Worm (Caenorhabditis elegans): ENCODE measurements around the gene R102.2.
A peak's percentile ranks its signal among the peaks of the same experiment; 100 is the strongest.

Gene R102.2

ce11 chrIV:10734527-10735436, 47.4 kb downstream of the R102.2 start, which contains the start of the genes orc-5 and cyb-1 (continued):
- TF ChIP-seq dmd-9 (GFP tag; IDR thresholded peaks at IDR 0.05) (no peak), ceh-32 (tag; optimal IDR thresholded peaks at IDR 0.05; ENCODE audit: poor library complexity) (no peak), ceh-28 (tag; optimal IDR thresholded peaks at IDR 0.05) (no peak), snpc-4 (tag; optimal IDR thresholded peaks at IDR 0.05) (no peak), nhr-25 (tag; optimal IDR thresholded peaks at IDR 0.05; ENCODE audit: borderline replicate concordance, insufficient read depth) (no peak), zag-1 (tag; optimal IDR thresholded peaks at IDR 0.05) (no peak), dmd-6 (GFP tag; IDR thresholded peaks at IDR 0.05) (peak; percentile 22; the same call in 1 of the 2 replicates), sdz-12 (GFP tag; optimal IDR thresholded peaks at IDR 0.05) (no peak), R02D3.7 (tag; optimal IDR thresholded peaks at IDR 0.05) (no peak), fos-1 (tag; optimal IDR thresholded peaks at IDR 0.05) (no peak), tra-1 (GFP tag; IDR thresholded peaks at IDR 0.05) (no peak), zip-2 (tag; optimal IDR thresholded peaks at IDR 0.05) (no peak), ztf-11 (tag; optimal IDR thresholded peaks at IDR 0.05) (no peak), F49E8.2 (tag; optimal IDR thresholded peaks at IDR 0.05; ENCODE audit: borderline replicate concordance) (no peak), hmg-1.1 (GFP tag; IDR thresholded peaks at IDR 0.05) (peak; percentile 51), Y48G9A.11 (GFP tag; IDR thresholded peaks at IDR 0.05) (peak; percentile 91), Y105C5A.15 (GFP tag; IDR thresholded peaks at IDR 0.05) (no peak), D1046.2 (GFP tag; IDR thresholded peaks at IDR 0.05) (no peak), cey-2 (tag; optimal IDR thresholded peaks at IDR 0.05; ENCODE audit: borderline replicate concordance, insufficient read depth) (no peak), hlh-11 (tag; optimal IDR thresholded peaks at IDR 0.05) (peak; percentile 9), nhr-102 (tag; optimal IDR thresholded peaks at IDR 0.05) (no peak), attf-4 (tag; optimal IDR thresholded peaks at IDR 0.05) (no peak), hlh-30 (tag; optimal IDR thresholded peaks at IDR 0.05; ENCODE audit: insufficient read depth) (peak; percentile 72), unc-39 (tag; optimal IDR thresholded peaks at IDR 0.05) (no peak), Y5F2A.4 (GFP tag; optimal IDR thresholded peaks at IDR 0.05) (no peak), ama-1 (optimal IDR thresholded peaks at IDR 0.05) (no peak), unc-62 (GFP tag; optimal IDR thresholded peaks at IDR 0.05 in 1 of 2) (peak in 1 of 2 experiments; percentile 92), unc-62 (tag; optimal IDR thresholded peaks at IDR 0.05) (no peak), ZK337.2 (GFP tag; IDR thresholded peaks at IDR 0.05) (no peak), madf-9 (GFP tag; conservative IDR thresholded peaks at IDR 0.05) (no peak), spr-1 (tag; optimal IDR thresholded peaks at IDR 0.05) (no peak), mxl-3 (GFP tag; optimal IDR thresholded peaks at IDR 0.05) (no peak), fkh-10 (GFP tag; optimal IDR thresholded peaks at IDR 0.05) (no peak), saeg-2 (GFP tag; IDR thresholded peaks at IDR 0.05) (no peak), nhr-76 (tag; optimal IDR thresholded peaks at IDR 0.05) (no peak), ceh-20 (GFP tag; IDR thresholded peaks at IDR 0.05) (no peak), dve-1 (tag; optimal IDR thresholded peaks at IDR 0.05; ENCODE audit: insufficient read depth) (no peak), ZK546.5 (tag; optimal IDR thresholded peaks at IDR 0.05) (no peak), ceh-44 (GFP tag; IDR thresholded peaks at IDR 0.05) (no peak), lin-1 (GFP tag; IDR thresholded peaks at IDR 0.05) (no peak), ceh-82 (tag; optimal IDR thresholded peaks at IDR 0.05) (no peak), ztf-7 (tag; optimal IDR thresholded peaks at IDR 0.05) (no peak), ces-1 (GFP tag; optimal IDR thresholded peaks at IDR 0.05) (no peak), T20F7.1 (GFP tag; optimal IDR thresholded peaks at IDR 0.05) (peak; percentile 99), nhr-6 (tag; optimal IDR thresholded peaks at IDR 0.05) (peak; percentile 67), dpl-1 (GFP tag; optimal IDR thresholded peaks at IDR 0.05) (peak; percentile 96), nhr-28 (tag; optimal IDR thresholded peaks at IDR 0.05) (no peak), spr-3 (GFP tag; optimal IDR thresholded peaks at IDR 0.05) (no peak), unc-130 (GFP tag; optimal IDR thresholded peaks at IDR 0.05) (peak; percentile 0), duxl-1 (tag; optimal IDR thresholded peaks at IDR 0.05; ENCODE audit: poor library complexity) (no peak)

All from whole organism, L4 larva.